Worm (Caenorhabditis elegans): ENCODE data around the gene polq-1.

The polq-1 gene

DNA sequence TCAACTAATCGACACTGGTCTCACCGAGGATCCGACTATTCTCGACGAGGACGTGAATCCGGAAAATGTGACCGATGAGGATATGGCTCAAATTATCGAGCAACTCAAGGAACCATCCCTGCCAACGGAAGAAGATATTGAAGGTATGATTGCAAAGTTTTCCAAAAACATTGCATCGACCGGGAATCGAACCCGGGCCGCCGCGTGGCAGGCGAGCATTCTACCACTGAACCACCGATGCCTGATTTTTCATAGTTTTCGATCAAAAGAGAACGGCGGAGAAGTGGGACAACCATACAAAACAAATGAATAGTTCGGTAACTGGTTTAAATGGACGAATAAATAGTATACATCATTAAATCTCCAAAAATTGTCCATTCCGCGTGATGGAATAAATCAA is 41.1 kb downstream of the polq-1 start:
- TF ChIP-seq B0310.2 (tag; optimal IDR thresholded peaks at IDR 0.05) (no peak), ama-1 (optimal IDR thresholded peaks at IDR 0.05) (no peak), scrt-1 (GFP tag; IDR thresholded peaks at IDR 0.05) (no peak)

- TF ChIP-seq tra-4 (tag; optimal IDR thresholded peaks at IDR 0.05) (no peak), ets-7 (tag; optimal IDR thresholded peaks at IDR 0.05) (no peak), ceh-13 (GFP tag; optimal IDR thresholded peaks at IDR 0.05) (no peak)
Measured at ce11 chrIII:5760721-5761120, 42.2 kb downstream of the polq-1 start.

DNA sequence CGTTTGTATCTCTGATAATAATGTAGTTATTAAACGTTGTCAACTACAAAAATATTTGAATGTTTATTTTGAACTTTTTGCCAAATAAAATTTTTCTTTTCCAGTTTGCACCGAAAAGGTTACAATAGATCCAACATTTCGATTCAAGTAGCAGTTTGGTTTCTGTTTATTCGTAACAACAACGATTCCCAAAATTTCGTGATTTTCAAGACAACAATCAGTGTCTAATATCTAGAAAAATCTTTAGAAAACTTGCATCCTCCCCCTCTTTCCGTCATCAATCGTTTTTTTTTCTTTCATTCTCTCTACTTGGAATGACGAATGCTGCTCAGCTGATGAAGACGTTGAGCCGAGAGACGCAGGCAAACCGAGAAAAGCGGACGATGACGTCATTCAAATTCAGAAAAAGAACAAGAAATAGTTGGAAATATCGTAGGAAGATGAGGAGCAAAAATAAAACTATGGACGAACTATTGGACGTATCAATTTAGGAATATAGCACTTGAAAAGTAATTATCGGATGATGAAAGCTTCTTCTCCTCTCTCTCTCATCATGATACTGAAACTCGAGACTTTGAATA is 44.4 kb downstream of the polq-1 start:
- TF ChIP-seq tbx-11 (GFP tag; IDR thresholded peaks at IDR 0.05), result no peak
- TF ChIP-seq sea-1 (GFP tag; conservative IDR thresholded peaks at IDR 0.05), result no peak
- no peak for TF ChIP-seq B0310.2 (tag; optimal IDR thresholded peaks at IDR 0.05)
- no peak for TF ChIP-seq tra-4 (tag; optimal IDR thresholded peaks at IDR 0.05)
- no peak for TF ChIP-seq pes-1 (GFP tag; IDR thresholded peaks at IDR 0.05)
- TF ChIP-seq hnd-1 (tag; optimal IDR thresholded peaks at IDR 0.05), result no peak
- TF ChIP-seq flt-1 (GFP tag; IDR thresholded peaks at IDR 0.05), result no peak
- TF ChIP-seq ceh-36 (tag; optimal IDR thresholded peaks at IDR 0.05), result no peak
- no peak for TF ChIP-seq scrt-1 (GFP tag; IDR thresholded peaks at IDR 0.05)
- TF ChIP-seq tbx-37 (GFP tag; conservative IDR thresholded peaks at IDR 0.05), result no peak

DNA sequence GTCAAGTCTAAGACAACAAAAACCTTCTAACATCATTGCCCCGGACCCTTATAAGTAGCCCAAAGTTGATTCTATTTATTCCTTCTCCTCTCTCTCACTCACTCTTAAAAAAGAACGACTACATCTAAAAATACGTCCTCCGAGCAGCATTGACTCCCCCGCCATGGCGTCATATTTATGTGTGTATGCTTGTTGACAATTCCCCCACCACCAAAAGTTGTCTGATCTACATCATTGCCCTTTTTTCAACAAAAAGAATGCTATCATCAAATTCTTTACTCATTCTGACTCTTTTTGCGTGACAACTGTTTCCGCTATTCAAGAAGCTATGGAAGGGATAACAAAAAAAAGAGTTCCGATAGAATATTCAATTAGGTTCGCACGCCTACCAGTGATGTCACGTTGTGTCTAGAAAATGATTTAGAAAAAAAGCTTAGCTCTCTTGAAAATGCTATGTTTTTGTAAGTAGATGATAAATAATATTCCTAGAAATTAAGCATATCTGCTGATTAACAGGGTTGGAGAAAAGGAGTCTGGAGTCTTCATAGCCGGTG is 45.4 kb downstream of the polq-1 start:
- no peak for TF ChIP-seq sea-1 (GFP tag; conservative IDR thresholded peaks at IDR 0.05)
- no peak for TF ChIP-seq B0310.2 (tag; optimal IDR thresholded peaks at IDR 0.05)

- TF ChIP-seq pes-1 (GFP tag; IDR thresholded peaks at IDR 0.05) (no peak), B0310.2 (tag; optimal IDR thresholded peaks at IDR 0.05) (no peak), hmg-4 (GFP tag; optimal IDR thresholded peaks at IDR 0.05) (no peak), ceh-13 (GFP tag; optimal IDR thresholded peaks at IDR 0.05) (no peak), F13C5.2 (tag; optimal IDR thresholded peaks at IDR 0.05) (no peak), scrt-1 (GFP tag; IDR thresholded peaks at IDR 0.05) (no peak), sea-1 (GFP tag; conservative IDR thresholded peaks at IDR 0.05) (no peak), tra-4 (tag; optimal IDR thresholded peaks at IDR 0.05) (no peak), tbx-11 (GFP tag; IDR thresholded peaks at IDR 0.05) (no peak), tbx-37 (GFP tag; conservative IDR thresholded peaks at IDR 0.05) (no peak), ama-1 (optimal IDR thresholded peaks at IDR 0.05) (no peak), ceh-36 (tag; optimal IDR thresholded peaks at IDR 0.05) (no peak)
Measured at ce11 chrIII:5755204-5755603, 47.8 kb downstream of the polq-1 start, which contains the start of gene ida-1. Gene ida-1, plus strand, starts transcription at chrIII:5755539.

ce11 chrIII:5750503-5750902 is 52.5 kb downstream of the polq-1 start:
- TF ChIP-seq hmg-4 (GFP tag; optimal IDR thresholded peaks at IDR 0.05) (no peak), aly-1 (tag; optimal IDR thresholded peaks at IDR 0.05) (no peak), hmbx-1 (tag; optimal IDR thresholded peaks at IDR 0.05) (no peak), flt-1 (GFP tag; IDR thresholded peaks at IDR 0.05) (no peak), B0310.2 (tag; optimal IDR thresholded peaks at IDR 0.05) (no peak), sea-1 (GFP tag; conservative IDR thresholded peaks at IDR 0.05) (no peak), tbx-37 (GFP tag; conservative IDR thresholded peaks at IDR 0.05) (no peak), tra-4 (tag; optimal IDR thresholded peaks at IDR 0.05) (no peak), F13C5.2 (tag; optimal IDR thresholded peaks at IDR 0.05) (no peak)

- TF ChIP-seq pes-1 (GFP tag; IDR thresholded peaks at IDR 0.05), result no peak
- TF ChIP-seq flt-1 (GFP tag; IDR thresholded peaks at IDR 0.05), result no peak
- no peak for TF ChIP-seq aly-1 (tag; optimal IDR thresholded peaks at IDR 0.05)
- no peak for TF ChIP-seq hmbx-1 (tag; optimal IDR thresholded peaks at IDR 0.05)
- no peak for TF ChIP-seq hnd-1 (tag; optimal IDR thresholded peaks at IDR 0.05)
- TF ChIP-seq hmg-4 (GFP tag; optimal IDR thresholded peaks at IDR 0.05), result no peak
- no peak for TF ChIP-seq ceh-13 (GFP tag; optimal IDR thresholded peaks at IDR 0.05)
- TF ChIP-seq B0310.2 (tag; optimal IDR thresholded peaks at IDR 0.05), result no peak
Measured at ce11 chrIII:5748360-5748759, 54.6 kb downstream of the polq-1 start.

DNA sequence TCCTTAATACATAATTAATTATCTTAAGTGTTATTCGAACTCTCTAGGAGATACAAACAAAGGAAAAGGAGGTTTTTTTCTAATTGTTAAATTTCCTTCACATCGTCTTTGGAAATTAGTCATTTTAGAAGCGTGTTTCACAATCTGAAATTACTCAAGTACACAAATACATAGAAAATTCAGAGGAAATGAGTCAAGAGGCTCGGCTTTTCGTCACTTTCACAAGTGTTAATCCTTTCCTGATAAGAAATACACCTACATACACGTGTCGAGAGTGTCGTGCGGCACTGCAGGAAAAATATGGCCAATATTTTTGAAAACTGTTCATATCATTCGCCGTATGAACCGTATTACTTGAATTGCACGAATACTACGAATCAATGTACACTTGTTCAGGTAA is 55.8 kb downstream of the polq-1 start, which contains the start of gene B0244.4:
Gene B0244.4 (plus strand): TSS at position 301 of the 400 bp plus-strand sequence.
- no peak for TF ChIP-seq ceh-13 (GFP tag; optimal IDR thresholded peaks at IDR 0.05)
- TF ChIP-seq sea-1 (GFP tag; conservative IDR thresholded peaks at IDR 0.05), result no peak
- no peak for TF ChIP-seq B0310.2 (tag; optimal IDR thresholded peaks at IDR 0.05)
- no peak for TF ChIP-seq tra-4 (tag; optimal IDR thresholded peaks at IDR 0.05)
- no peak for TF ChIP-seq tbx-11 (GFP tag; IDR thresholded peaks at IDR 0.05)
- TF ChIP-seq ets-7 (tag; optimal IDR thresholded peaks at IDR 0.05), result no peak

- TF ChIP-seq aly-1 (tag; optimal IDR thresholded peaks at IDR 0.05) (no peak), scrt-1 (GFP tag; IDR thresholded peaks at IDR 0.05) (no peak), hmbx-1 (tag; optimal IDR thresholded peaks at IDR 0.05) (no peak), ceh-36 (tag; optimal IDR thresholded peaks at IDR 0.05) (no peak)
Measured at ce11 chrIII:5744579-5744978, 58.4 kb downstream of the polq-1 start, which contains the start of gene B0244.5. Gene B0244.5, plus strand, starts transcription at chrIII:5744879.
